Worm (Caenorhabditis elegans): ENCODE data around the gene C02D5.4.

Gene C02D5.4

DNA sequence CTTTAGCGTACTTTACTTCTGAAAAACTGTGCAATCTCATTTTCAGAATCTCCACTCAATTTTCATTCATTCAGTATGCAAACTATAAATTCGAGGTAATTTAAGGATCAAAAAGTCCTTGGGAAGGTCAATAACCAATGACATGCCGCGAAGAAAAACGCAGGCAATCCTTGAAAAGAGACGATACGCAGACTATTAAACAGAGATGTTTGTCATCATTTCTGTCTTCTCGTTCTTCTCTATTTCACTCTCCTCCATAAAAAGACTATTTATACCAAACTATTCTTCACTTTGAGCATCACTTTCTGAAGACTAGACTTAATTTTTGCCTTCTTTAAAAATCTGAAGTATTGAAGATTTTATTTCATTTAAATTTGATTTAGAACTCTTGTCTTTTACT lies at the start of gene C02D5.4:
Gene C02D5.4, plus strand, starts transcription at position 41 of the 400 bp plus-strand sequence.
- TF ChIP-seq ceh-39 (tag; optimal IDR thresholded peaks at IDR 0.05) = no peak
- no peak for TF ChIP-seq nhr-237 (tag; optimal IDR thresholded peaks at IDR 0.05)
- no peak for TF ChIP-seq lin-13 (tag; optimal IDR thresholded peaks at IDR 0.05)
- no peak for TF ChIP-seq ham-2 (GFP tag; optimal IDR thresholded peaks at IDR 0.05)
- TF ChIP-seq nhr-28 (tag; optimal IDR thresholded peaks at IDR 0.05) = no peak
- no peak for TF ChIP-seq blmp-1 (tag; optimal IDR thresholded peaks at IDR 0.05)
- no peak for TF ChIP-seq elt-1 (tag; optimal IDR thresholded peaks at IDR 0.05; ENCODE audit: borderline replicate concordance, insufficient read depth)
- TF ChIP-seq unc-39 (tag; optimal IDR thresholded peaks at IDR 0.05) = no peak
- TF ChIP-seq zip-8 (tag; optimal IDR thresholded peaks at IDR 0.05) = no peak
- TF ChIP-seq hlh-1 (tag; optimal IDR thresholded peaks at IDR 0.05) = no peak
- no peak for TF ChIP-seq ceh-43 (GFP tag; optimal IDR thresholded peaks at IDR 0.05)

DNA sequence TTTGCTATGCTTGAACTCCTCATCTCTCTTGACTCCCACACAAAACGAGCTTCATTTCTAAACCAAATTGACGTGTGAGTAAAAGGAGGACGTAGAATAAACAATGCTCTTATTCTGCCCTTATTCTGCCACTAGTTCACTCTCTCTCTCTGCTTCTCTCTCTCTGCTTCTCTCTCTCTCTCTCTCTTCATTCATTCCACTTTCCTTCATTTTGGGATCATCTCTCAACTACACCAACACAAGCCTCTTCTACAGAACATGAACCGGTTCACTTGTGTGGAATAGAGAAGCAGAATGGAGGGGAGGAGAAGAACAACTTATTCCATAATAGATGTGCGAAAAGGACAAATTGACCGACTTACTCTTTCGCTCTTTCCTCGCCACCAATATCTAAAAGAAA lies 48.6 kb upstream of the C02D5.4 start:
- TF ChIP-seq lin-13 (tag; optimal IDR thresholded peaks at IDR 0.05) (no peak), ces-1 (GFP tag; optimal IDR thresholded peaks at IDR 0.05) (no peak), nhr-237 (tag; optimal IDR thresholded peaks at IDR 0.05) (no peak), lsy-2 (tag; optimal IDR thresholded peaks at IDR 0.05) (no peak), sem-2 (GFP tag; optimal IDR thresholded peaks at IDR 0.05) (no peak), pha-4 (tag; optimal IDR thresholded peaks at IDR 0.05) (no peak), sptf-1 (tag; optimal IDR thresholded peaks at IDR 0.05) (no peak), flh-1 (GFP tag; optimal IDR thresholded peaks at IDR 0.05) (no peak)

DNA sequence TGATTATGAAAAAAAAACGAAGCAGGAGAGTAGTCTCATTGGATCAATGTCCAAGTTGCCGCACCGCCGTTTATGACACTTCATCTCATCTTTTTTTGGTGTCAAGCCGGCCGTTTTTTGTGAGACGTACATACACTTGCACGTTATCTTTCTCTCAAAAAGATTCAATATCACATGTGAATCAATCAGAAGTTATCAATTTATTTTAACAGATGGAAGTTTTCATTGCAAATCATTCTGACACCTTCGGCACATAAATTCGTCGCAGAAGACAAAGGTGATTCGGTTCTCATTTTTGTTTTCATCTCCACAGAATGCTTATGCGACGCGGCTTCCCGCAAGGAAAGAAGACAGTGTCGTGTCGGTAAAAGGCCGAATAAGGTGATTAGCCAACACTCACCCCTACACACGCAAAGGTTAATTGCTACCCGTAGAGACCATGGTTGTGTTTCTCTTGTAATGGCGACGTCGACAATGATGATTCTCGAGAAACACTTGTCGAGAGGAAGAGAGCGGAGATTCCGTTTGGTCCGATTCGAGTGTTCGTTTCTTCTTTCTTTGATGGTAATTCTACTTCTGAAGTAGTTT lies 47.7 kb upstream of the C02D5.4 start:
- TF ChIP-seq flh-1 (GFP tag; optimal IDR thresholded peaks at IDR 0.05) (no peak), ham-2 (GFP tag; optimal IDR thresholded peaks at IDR 0.05) (peak; percentile 68), nhr-2 (tag; optimal IDR thresholded peaks at IDR 0.05) (peak; percentile 68)

DNA sequence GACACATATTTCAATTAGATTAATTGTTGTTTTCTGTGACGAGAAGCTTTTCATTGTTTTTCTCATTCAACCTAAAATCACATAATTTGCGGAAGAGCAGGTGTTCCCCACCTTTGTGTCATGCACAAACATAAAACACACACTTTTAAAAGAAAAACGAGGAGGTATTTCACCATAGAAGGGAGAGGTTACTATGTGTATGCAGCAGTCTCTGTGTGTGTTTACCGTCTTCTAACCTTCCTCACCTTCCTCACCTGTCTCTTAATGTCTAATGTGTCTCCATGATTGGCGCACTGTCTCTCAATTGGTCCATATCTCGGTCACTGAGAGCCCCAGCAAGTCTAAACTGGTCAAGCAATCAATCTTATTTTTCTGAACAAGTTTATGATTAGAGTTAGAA lies 45.6 kb upstream of the C02D5.4 start:
- TF ChIP-seq ceh-39 (tag; optimal IDR thresholded peaks at IDR 0.05) (no peak), sptf-1 (tag; optimal IDR thresholded peaks at IDR 0.05) (no peak), tbx-8 (GFP tag; optimal IDR thresholded peaks at IDR 0.05) (no peak), nhr-2 (tag; optimal IDR thresholded peaks at IDR 0.05) (peak; percentile 68), lin-32 (GFP tag; optimal IDR thresholded peaks at IDR 0.05) (peak; percentile 72), unc-120 (tag; optimal IDR thresholded peaks at IDR 0.05; ENCODE audit: poor library complexity, severe bottlenecking) (no peak), unc-39 (tag; optimal IDR thresholded peaks at IDR 0.05) (no peak), ceh-83 (GFP tag; optimal IDR thresholded peaks at IDR 0.05) (no peak), flh-1 (GFP tag; optimal IDR thresholded peaks at IDR 0.05) (no peak), nhr-237 (tag; optimal IDR thresholded peaks at IDR 0.05) (no peak), nhr-76 (tag; optimal IDR thresholded peaks at IDR 0.05) (no peak), elt-1 (tag; optimal IDR thresholded peaks at IDR 0.05; ENCODE audit: borderline replicate concordance, insufficient read depth) (no peak)

DNA sequence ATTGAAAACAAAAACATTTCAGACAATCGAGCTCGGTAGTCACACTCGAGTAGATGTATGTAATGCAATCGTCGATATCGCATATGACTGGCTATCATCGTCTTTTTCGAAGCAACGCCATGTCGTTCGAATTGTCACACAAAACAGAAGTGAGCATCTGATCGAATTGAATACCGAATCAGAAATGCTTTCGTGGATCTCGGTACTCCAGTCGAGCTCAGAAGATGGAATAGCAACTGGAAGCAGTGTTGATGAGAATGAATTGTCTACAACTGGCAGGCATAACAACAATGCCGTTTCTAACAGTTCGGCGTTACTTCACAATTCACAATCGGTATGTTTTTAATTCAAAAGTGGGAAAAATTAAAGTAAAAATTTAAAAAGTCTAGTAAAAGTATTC lies 42.7 kb upstream of the C02D5.4 start:
- TF ChIP-seq nhr-237 (tag; optimal IDR thresholded peaks at IDR 0.05) (no peak), drap-1 (GFP tag; optimal IDR thresholded peaks at IDR 0.05) (no peak)

DNA sequence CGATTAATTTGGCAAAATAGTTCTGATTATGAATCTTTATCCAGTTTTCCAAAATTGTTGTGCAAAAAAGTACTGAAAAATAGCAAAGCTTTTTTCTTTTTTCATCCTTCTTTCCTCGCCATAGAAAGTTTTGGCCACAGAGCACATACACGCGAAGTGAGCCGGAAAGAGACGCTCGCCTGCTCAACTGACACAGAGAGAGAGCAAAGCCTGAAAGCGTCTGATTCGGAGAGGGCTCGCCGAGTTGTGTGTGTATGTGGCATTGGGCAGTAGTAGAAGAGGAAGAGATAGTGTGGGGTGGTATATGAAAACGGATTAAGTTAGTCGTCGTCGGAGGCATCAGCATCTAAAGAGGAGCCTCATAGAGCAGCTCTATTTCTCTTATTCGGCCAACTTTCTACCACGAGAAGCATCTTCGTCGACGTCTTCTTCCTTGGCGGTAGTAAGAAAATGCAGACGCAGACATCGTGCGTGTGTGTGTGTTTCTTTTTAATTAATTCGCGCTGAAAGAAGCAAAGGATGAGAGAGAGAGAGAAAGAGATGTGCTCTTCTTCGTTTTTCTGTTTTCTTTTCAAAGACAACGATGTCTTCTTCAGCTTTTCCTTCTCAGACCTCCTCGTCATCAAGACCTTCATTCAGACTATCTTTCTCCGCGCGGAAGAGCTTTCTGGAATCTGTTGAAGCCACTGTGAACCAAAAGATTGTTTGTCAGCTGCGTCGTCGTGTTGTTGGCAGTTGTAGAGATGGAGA lies 42.1 kb upstream of the C02D5.4 start:
- TF ChIP-seq zip-8 (tag; optimal IDR thresholded peaks at IDR 0.05) = no peak
- peak; percentile 36 for TF ChIP-seq mls-2 (tag; optimal IDR thresholded peaks at IDR 0.05)
- peak; percentile 95 for TF ChIP-seq ces-1 (GFP tag; optimal IDR thresholded peaks at IDR 0.05)
- TF ChIP-seq nhr-28 (tag; optimal IDR thresholded peaks at IDR 0.05) = no peak
- no peak for TF ChIP-seq lin-13 (tag; optimal IDR thresholded peaks at IDR 0.05)

DNA sequence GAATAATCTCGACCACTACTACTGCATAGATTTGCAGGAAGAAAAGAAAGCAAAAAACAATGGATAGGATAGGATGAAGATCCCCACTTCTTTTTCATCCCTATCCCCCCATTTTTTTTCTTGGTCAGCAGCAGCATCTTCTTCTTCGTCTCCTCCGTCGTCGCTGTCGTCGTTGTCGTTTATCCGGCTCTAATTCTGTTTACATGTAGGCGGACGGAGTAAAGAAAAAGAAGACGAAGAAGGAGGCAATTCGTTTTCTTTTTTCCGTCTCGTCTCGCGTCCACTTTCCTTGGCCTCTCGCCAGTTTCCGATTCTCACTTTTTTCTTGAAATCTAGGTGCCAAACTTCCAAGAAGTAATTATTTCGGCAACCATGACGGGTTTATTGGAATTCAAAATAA lies 40.3 kb upstream of the C02D5.4 start:
- TF ChIP-seq nhr-28 (tag; optimal IDR thresholded peaks at IDR 0.05) (no peak), ces-1 (GFP tag; optimal IDR thresholded peaks at IDR 0.05) (peak; percentile 82)
